Fruit fly (Drosophila melanogaster) whole organism, embryonic: ENCODE measurements around the gene trr.
A peak's percentile ranks its signal among the peaks of the same experiment; 100 is the strongest.

Source experiments
- CG10462 ChIP-seq: fragments of 200-800 bp; sonication (Bioruptor generic); optimal IDR thresholded peaks from 2 replicates; lab custom pipeline; 2016; ENCODE audit warnings: missing biosample characterization, missing genetic modification characterization
- CG12391 ChIP-seq: fragments of 200-800 bp; sonication (Bioruptor generic); optimal IDR thresholded peaks from 3 replicates; lab custom pipeline; 2018; ENCODE audit warnings: missing biosample characterization, mild to moderate bottlenecking, missing genetic modification characterization, moderate library complexity
- CG15073 ChIP-seq: fragments of 200-800 bp; sonication (Bioruptor generic); optimal IDR thresholded peaks from 2 replicates; lab custom pipeline; 2016; ENCODE audit warnings: missing biosample characterization, missing genetic modification characterization
- CG17186 ChIP-seq: fragments of 200-800 bp; sonication (Bioruptor generic); optimal IDR thresholded peaks from 3 replicates; lab custom pipeline; 2017; ENCODE audit warnings: missing biosample characterization, missing genetic modification reagents, missing genetic modification characterization
- CG1832 ChIP-seq: fragments of 200-800 bp; sonication (Bioruptor generic); optimal IDR thresholded peaks from 2 replicates; lab custom pipeline; 2017; ENCODE audit warnings: missing biosample characterization, mild to moderate bottlenecking, missing genetic modification characterization, inconsistent platforms
- CG2202 ChIP-seq: fragments of 200-800 bp; sonication (Bioruptor generic); optimal IDR thresholded peaks from 2 replicates; lab custom pipeline; 2018; ENCODE audit warnings: missing biosample characterization, mild to moderate bottlenecking, missing genetic modification characterization
- CG33213 ChIP-seq: fragments of 200-800 bp; sonication (Bioruptor generic); optimal IDR thresholded peaks from 3 replicates; lab custom pipeline; 2016; ENCODE audit warnings: missing biosample characterization, missing genetic modification characterization
- CG4360 ChIP-seq: fragments of 200-800 bp; sonication (Bioruptor generic); IDR thresholded peaks from 2 replicates; pipeline ENCODE4 v1.3.6; 2022; ENCODE audit warnings: missing biosample characterization, missing genetic modification characterization
- CG6254 ChIP-seq: fragments of 200-800 bp; sonication (Bioruptor generic); optimal IDR thresholded peaks from 3 replicates; lab custom pipeline; 2017; ENCODE audit warnings: mild to moderate bottlenecking, missing biosample characterization, missing genetic modification reagents, missing genetic modification characterization
- CG6765 ChIP-seq: fragments of 200-800 bp; sonication (Bioruptor generic); optimal IDR thresholded peaks from 3 replicates; lab custom pipeline; 2017; ENCODE audit warnings: missing biosample characterization, mild to moderate bottlenecking, missing genetic modification characterization
- CG9817 ChIP-seq: fragments of 200-800 bp; sonication (Bioruptor generic); optimal IDR thresholded peaks from 2 replicates; lab custom pipeline; 2018; ENCODE audit warnings: missing biosample characterization, mild to moderate bottlenecking, missing genetic modification characterization, moderate library complexity
- D19B ChIP-seq: fragments of 200-800 bp; sonication (Bioruptor generic); optimal IDR thresholded peaks from 2 replicates; lab custom pipeline; 2017; ENCODE audit warnings: missing biosample characterization, mild to moderate bottlenecking, missing genetic modification characterization
- Dad ChIP-seq: fragments of 200-800 bp; sonication (Bioruptor generic); optimal IDR thresholded peaks from 3 replicates; lab custom pipeline; 2016; ENCODE audit warnings: missing biosample characterization, missing genetic modification characterization
- E2f1 ChIP-seq: fragments of 200-800 bp; sonication (Bioruptor generic); IDR thresholded peaks from 2 replicates; pipeline ENCODE4 v1.3.6; 2022; ENCODE audit warnings: missing biosample characterization, missing genetic modification characterization
- HLH54F ChIP-seq: fragments of 200-800 bp; sonication (Bioruptor generic); optimal IDR thresholded peaks from 3 replicates; lab custom pipeline; 2016; ENCODE audit warnings: missing biosample characterization, missing genetic modification characterization
- Hr3 ChIP-seq: fragments of 200-800 bp; sonication (Bioruptor generic); optimal IDR thresholded peaks from 3 replicates; lab custom pipeline; 2016; ENCODE audit warnings: missing biosample characterization, missing genetic modification characterization
- Kr ChIP-seq: fragments of 200-800 bp; sonication (Bioruptor generic); optimal IDR thresholded peaks from 2 replicates; lab custom pipeline; 2017; ENCODE audit warnings: missing biosample characterization, mild to moderate bottlenecking, missing genetic modification characterization
- Lpt ChIP-seq: fragments of >200 bp; optimal IDR thresholded peaks from 2 replicates; lab custom pipeline; 2018; ENCODE audit warnings: missing biosample characterization, missing genetic modification characterization
- Max ChIP-seq: fragments of 200-800 bp; sonication (Bioruptor generic); optimal IDR thresholded peaks from 2 replicates; lab custom pipeline; 2016; ENCODE audit warnings: missing biosample characterization, mild to moderate bottlenecking, missing genetic modification characterization
- Med ChIP-seq: fragments of 200-800 bp; sonication (Bioruptor generic); peaks from one replicate; lab custom pipeline; 2016; ENCODE audit warnings: missing biosample characterization, missing genetic modification characterization, mild to moderate bottlenecking, inconsistent platforms, moderate library complexity
- Meics ChIP-seq: fragments of 200-800 bp; sonication (Bioruptor generic); optimal IDR thresholded peaks from 2 replicates; lab custom pipeline; 2017; ENCODE audit warnings: missing biosample characterization, mild to moderate bottlenecking, missing genetic modification characterization
- NC2β ChIP-seq: fragments of 200-800 bp; sonication (Bioruptor generic); optimal IDR thresholded peaks from 2 replicates; lab custom pipeline; 2016; ENCODE audit warnings: missing biosample characterization, missing genetic modification characterization
- Neu2 ChIP-seq: fragments of 200-800 bp; sonication (Bioruptor generic); optimal IDR thresholded peaks from 3 replicates; lab custom pipeline; 2016; ENCODE audit warnings: missing biosample characterization, missing genetic modification characterization, borderline replicate concordance
- Oli ChIP-seq: fragments of 200-800 bp; sonication (Bioruptor generic); optimal IDR thresholded peaks from 2 replicates; lab custom pipeline; 2018; ENCODE audit warnings: missing biosample characterization, mild to moderate bottlenecking, missing genetic modification characterization, moderate library complexity
- Rfx ChIP-seq: fragments of 200-800 bp; sonication (Bioruptor generic); IDR thresholded peaks from 2 replicates; pipeline ENCODE4 v1.3.6; 2022; ENCODE audit warnings: missing biosample characterization, missing genetic modification characterization
- Usf ChIP-seq: fragments of 200-800 bp; sonication (Bioruptor generic); optimal IDR thresholded peaks from 2 replicates; lab custom pipeline; 2017; ENCODE audit warnings: missing genotype, missing biosample characterization, missing genetic modification characterization
- ac ChIP-seq: fragments of 200-800 bp; sonication (Bioruptor generic); optimal IDR thresholded peaks from 3 replicates; lab custom pipeline; 2017; ENCODE audit warnings: missing biosample characterization, mild to moderate bottlenecking, missing genetic modification characterization
- amos ChIP-seq: fragments of 200-800 bp; sonication (Bioruptor generic); IDR thresholded peaks from 2 replicates; pipeline ENCODE4 v1.3.6; 2022; ENCODE audit warnings: missing biosample characterization, missing genetic modification characterization; ENCODE audit not compliant: partially characterized antibody
- ase ChIP-seq: fragments of 200-800 bp; sonication (Bioruptor generic); IDR thresholded peaks from 3 replicates; pipeline ENCODE4 v1.3.6; 2022; ENCODE audit warnings: missing biosample characterization, missing genetic modification characterization
- br ChIP-seq: fragments of >200 bp; optimal IDR thresholded peaks from 2 replicates; lab custom pipeline; 2017
- cad ChIP-seq: fragments of >200 bp; optimal IDR thresholded peaks from 2 replicates; lab custom pipeline; 2017; ENCODE audit warnings: missing biosample characterization, missing genetic modification characterization
- dan ChIP-seq: fragments of 200-800 bp; sonication (Bioruptor generic); IDR thresholded peaks from 2 replicates; pipeline ENCODE4 v1.3.6; 2022; ENCODE audit warnings: missing biosample characterization, missing genetic modification characterization
- dimm ChIP-seq: fragments of 200-800 bp; sonication (Bioruptor generic); IDR thresholded peaks from 2 replicates; pipeline ENCODE4 v1.3.6; 2022; ENCODE audit warnings: missing biosample characterization, missing genetic modification characterization
- fd102C ChIP-seq: fragments of 200-800 bp; sonication (Bioruptor generic); optimal IDR thresholded peaks from 2 replicates; lab custom pipeline; 2018; ENCODE audit warnings: missing biosample characterization, mild to moderate bottlenecking, missing genetic modification characterization, moderate library complexity
- fd3F ChIP-seq: fragments of 200-800 bp; sonication (Bioruptor generic); optimal IDR thresholded peaks from 2 replicates; lab custom pipeline; 2018; ENCODE audit warnings: missing biosample characterization, mild to moderate bottlenecking, missing genetic modification characterization, moderate library complexity
- gce ChIP-seq: fragments of 200-800 bp; sonication (Bioruptor generic); IDR thresholded peaks from 3 replicates; pipeline ENCODE4 v1.3.6; 2022; ENCODE audit warnings: missing biosample characterization, missing genetic modification characterization
- gcm ChIP-seq: fragments of 200-800 bp; sonication (Bioruptor generic); optimal IDR thresholded peaks from 2 replicates; lab custom pipeline; 2019; ENCODE audit warnings: missing biosample characterization, mild to moderate bottlenecking, missing genetic modification characterization, moderate library complexity
- grau ChIP-seq: fragments of 200-800 bp; optimal IDR thresholded peaks from 3 replicates; lab custom pipeline; 2019; ENCODE audit warnings: missing biosample characterization, mild to moderate bottlenecking, missing genetic modification characterization, moderate library complexity
- gsb-n ChIP-seq: fragments of 200-800 bp; sonication (Bioruptor generic); optimal IDR thresholded peaks from 3 replicates; lab custom pipeline; 2018; ENCODE audit warnings: missing biosample characterization, mild to moderate bottlenecking, missing genetic modification characterization
- ind ChIP-seq: fragments of 200-800 bp; sonication (Bioruptor generic); optimal IDR thresholded peaks from 3 replicates; lab custom pipeline; 2016; ENCODE audit warnings: missing biosample characterization, missing genetic modification characterization
- insv ChIP-seq, 2 experiments: fragments of 200-800 bp; sonication (Bioruptor generic); optimal IDR thresholded peaks; 3 replicates each; lab custom pipeline; 2016 to 2018; ENCODE audit warnings: missing biosample characterization in 2 of 2, missing genetic modification characterization in 2 of 2
- kay ChIP-seq: fragments of 200-800 bp; sonication (Bioruptor generic); optimal IDR thresholded peaks from 2 replicates; lab custom pipeline; 2016; ENCODE audit warnings: missing biosample characterization, missing genetic modification characterization
- pita ChIP-seq: fragments of 200-800 bp; sonication (Bioruptor generic); optimal IDR thresholded peaks from 2 replicates; lab custom pipeline; 2017; ENCODE audit warnings: missing biosample characterization, mild to moderate bottlenecking, missing genetic modification characterization
- ro ChIP-seq: fragments of 200-800 bp; sonication (Bioruptor generic); IDR thresholded peaks from 2 replicates; pipeline ENCODE4 v1.3.6; 2022; ENCODE audit warnings: missing biosample characterization, missing genetic modification characterization
- sc ChIP-seq, 3 experiments: fragments of >200 bp in 2 of 3; fragments of 200-800 bp in 1 of 3; sonication (Bioruptor generic) in 1 of 3; optimal IDR thresholded peaks; 2 replicates in 2 of 3; 3 replicates in 1 of 3; lab custom pipeline; 2017; ENCODE audit warnings: mild to moderate bottlenecking in 1 of 3, missing biosample characterization in 1 of 3, missing genetic modification characterization in 1 of 3, missing genetic modification reagents in 1 of 3
- sqz ChIP-seq: fragments of 200-800 bp; sonication (Bioruptor generic); optimal IDR thresholded peaks from 3 replicates; lab custom pipeline; 2018; ENCODE audit warnings: missing biosample characterization, mild to moderate bottlenecking, missing genetic modification characterization
- sr ChIP-seq: fragments of 200-800 bp; sonication (Bioruptor generic); IDR thresholded peaks from 3 replicates; pipeline ENCODE4 v1.3.6; 2022; ENCODE audit warnings: missing biosample characterization, missing genetic modification characterization
- toy ChIP-seq: fragments of 200-800 bp; sonication (Bioruptor generic); IDR thresholded peaks from 2 replicates; pipeline ENCODE4 v1.3.6; 2022; ENCODE audit warnings: missing biosample characterization, missing genetic modification characterization
- tx ChIP-seq: fragments of 200-800 bp; sonication (Bioruptor generic); optimal IDR thresholded peaks from 2 replicates; lab custom pipeline; 2016; ENCODE audit warnings: missing biosample characterization, missing genetic modification characterization
- vfl ChIP-seq: fragments of 200-800 bp; sonication (Bioruptor generic); optimal IDR thresholded peaks from 2 replicates; lab custom pipeline; 2016; ENCODE audit warnings: missing biosample characterization, missing genetic modification characterization
- vvl ChIP-seq: fragments of 200-800 bp; sonication (Bioruptor generic); IDR thresholded peaks from 2 replicates; pipeline ENCODE4 v1.3.6; 2022; ENCODE audit warnings: missing biosample characterization, missing genetic modification characterization

The trr gene

DNA sequence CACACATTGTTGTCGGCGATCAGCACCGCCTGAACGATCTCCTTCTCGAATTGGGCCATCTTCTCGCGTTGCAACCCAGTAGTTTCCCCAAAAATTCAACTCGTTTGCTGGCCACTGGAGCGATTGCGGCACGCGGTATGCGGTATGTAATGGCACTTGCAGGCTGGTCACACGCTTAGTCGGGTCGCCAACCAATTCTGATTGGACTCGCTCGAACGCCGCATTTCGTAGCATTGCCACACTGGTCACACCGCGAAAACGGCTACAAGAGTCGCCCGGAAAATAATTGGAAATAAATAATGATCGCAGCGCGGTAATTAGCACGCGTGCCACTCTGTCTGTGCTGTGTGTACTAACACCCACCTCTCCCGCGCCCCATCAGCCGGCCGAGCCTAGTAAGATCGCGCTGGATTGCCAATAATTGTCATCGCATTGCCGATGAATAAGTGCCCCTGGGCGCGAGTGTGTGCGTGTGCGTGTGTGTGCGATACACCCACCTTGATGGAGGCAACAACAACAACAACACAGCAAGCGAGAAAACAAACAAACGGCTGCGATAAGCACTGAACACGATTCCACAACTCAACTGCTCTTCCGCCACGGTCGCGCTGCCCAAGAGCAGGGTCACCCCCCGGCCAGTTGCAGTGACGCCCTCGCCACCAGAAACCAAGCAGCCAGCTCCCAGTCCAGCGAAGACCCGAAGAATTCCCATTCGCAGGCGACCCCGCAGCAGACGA, 33.2 kb upstream of the trr start, which contains the start of the genes eIF2Bepsilon and Ocrl (continued):
- TF ChIP-seq sc (optimal IDR thresholded peaks at IDR 0.05; lab: Kevin White, UChicago) (no peak), sc (GFP tag; optimal IDR thresholded peaks at IDR 0.05; lab: Kevin White, UChicago) (no peak), ind (no peak), CG12391 (tag; lab: Kevin White, UChicago) (peak; percentile 33), ac (GFP tag; lab: Kevin White, UChicago) (no peak), Lpt (GFP tag; lab: Kevin White, UChicago) (no peak), Neu2 (GFP tag; lab: Kevin White, UChicago) (peak; percentile 78), Dad (GFP tag; lab: Kevin White, UChicago) (no peak), CG6254 (GFP tag; lab: Kevin White, UChicago) (no peak), Max (no peak), pita (peak; percentile 73), vfl (GFP tag; lab: Kevin White, UChicago) (no peak), cad (GFP tag; lab: Kevin White, UChicago) (no peak), fd102C (no peak), tx (GFP tag; lab: Kevin White, UChicago) (no peak), ro (GFP tag; lab: Robert Waterston, UW) (no peak), HLH54F (GFP tag; lab: Kevin White, UChicago) (no peak), amos (peak; percentile 46), br (lab: Kevin White, UChicago) (no peak), CG9817 (no peak), E2f1 (GFP tag; lab: Robert Waterston, UW) (no peak), Hr3 (no peak), CG2202 (tag; lab: Kevin White, UChicago) (no peak), grau (tag; lab: Kevin White, UChicago) (no peak), kay (GFP tag; lab: Kevin White, UChicago) (peak; percentile 27), CG17186 (GFP tag; lab: Kevin White, UChicago) (peak; percentile 65), CG4360 (GFP tag; lab: Robert Waterston, UW) (peak; percentile 93), sr (GFP tag; lab: Robert Waterston, UW) (peak; percentile 72; the same call in 2 of the 3 replicates), toy (no peak), CG15073 (GFP tag; lab: Kevin White, UChicago) (no peak), NC2β (GFP tag; lab: Kevin White, UChicago) (no peak), Med (GFP tag; lab: Kevin White, UChicago) (peak; percentile 62), dimm (GFP tag; lab: Robert Waterston, UW) (no peak), Rfx (GFP tag; lab: Robert Waterston, UW) (0 out of 2 replicates have a peak, but pooled peaks have one; percentile 9), Usf (GFP tag; lab: Kevin White, UChicago) (no peak), fd3F (GFP tag; lab: Kevin White, UChicago) (no peak), gce (GFP tag; lab: Robert Waterston, UW) (no peak), CG33213 (GFP tag; lab: Kevin White, UChicago) (peak; percentile 53), sqz (GFP tag; lab: Kevin White, UChicago) (no peak), CG6765 (GFP tag; lab: Kevin White, UChicago) (no peak), D19B (no peak), gsb-n (tag; lab: Kevin White, UChicago) (no peak), insv (GFP tag; optimal IDR thresholded peaks at IDR 0.05; lab: Kevin White, UChicago) (peak; percentile 93 to 99), CG1832 (GFP tag; lab: Kevin White, UChicago) (no peak), Kr (GFP tag; lab: Kevin White, UChicago) (no peak), CG10462 (GFP tag; lab: Kevin White, UChicago) (no peak), Oli (tag; lab: Kevin White, UChicago) (no peak), dan (GFP tag; lab: Robert Waterston, UW) (no peak), ase (no peak), gcm (GFP tag; lab: Kevin White, UChicago) (no peak), Meics (GFP tag; lab: Kevin White, UChicago) (no peak), vvl (peak; percentile 39; the same call in 1 of the 2 replicates)
